Fruit fly (Drosophila melanogaster) whole organism, embryonic: ENCODE data around the gene ng2.

Source experiments
- Adf1 ChIP-seq: fragments of 200-800 bp; sonication (Bioruptor generic); IDR thresholded peaks from 2 replicates; pipeline ENCODE4 v1.3.6; 2022; ENCODE audit warnings: missing biosample characterization, missing genetic modification characterization
- Asciz ChIP-seq: fragments of 200-800 bp; sonication (Bioruptor generic); optimal IDR thresholded peaks from 2 replicates; lab custom pipeline; 2017; ENCODE audit warnings: missing biosample characterization, mild to moderate bottlenecking, missing genetic modification characterization, missing genetic modification reagents
- B-H1 ChIP-seq: fragments of 200-800 bp; sonication (Bioruptor generic); IDR thresholded peaks from 3 replicates; pipeline ENCODE4 v1.3.6; 2022; ENCODE audit warnings: missing biosample characterization, missing genetic modification characterization
- CG12744 ChIP-seq: fragments of 200-800 bp; sonication (Bioruptor generic); optimal IDR thresholded peaks from 2 replicates; lab custom pipeline; 2016; ENCODE audit warnings: missing biosample characterization, missing genetic modification characterization
- CG12769 ChIP-seq: fragments of 200-800 bp; sonication (Bioruptor generic); optimal IDR thresholded peaks from 2 replicates; lab custom pipeline; 2019; ENCODE audit warnings: missing biosample characterization, mild to moderate bottlenecking, missing genetic modification characterization, moderate library complexity
- CG13287 ChIP-seq: fragments of 200-800 bp; sonication (Bioruptor generic); IDR thresholded peaks from 2 replicates; pipeline ENCODE4 v1.3.6; 2022; ENCODE audit warnings: missing biosample characterization, missing genetic modification characterization; ENCODE audit not compliant: partially characterized antibody
- CG14441 ChIP-seq: fragments of 200-800 bp; sonication (Bioruptor generic); IDR thresholded peaks from 2 replicates; pipeline ENCODE4 v1.3.6; 2022; ENCODE audit warnings: missing biosample characterization, missing genetic modification characterization
- CG17829 ChIP-seq: fragments of 200-800 bp; optimal IDR thresholded peaks from 2 replicates; lab custom pipeline; 2019; ENCODE audit warnings: missing biosample characterization, mild to moderate bottlenecking, missing genetic modification characterization, moderate library complexity
- CG33557 ChIP-seq: fragments of 200-800 bp; sonication (Bioruptor generic); optimal IDR thresholded peaks from 2 replicates; lab custom pipeline; 2019; ENCODE audit warnings: missing biosample characterization, mild to moderate bottlenecking, missing genetic modification characterization, moderate library complexity
- CG5953 ChIP-seq: fragments of 200-800 bp; sonication (Bioruptor generic); IDR thresholded peaks from 2 replicates; pipeline ENCODE4 v1.3.6; 2022; ENCODE audit warnings: missing biosample characterization, missing genetic modification characterization
- CG7839 ChIP-seq: fragments of 200-800 bp; sonication (Bioruptor generic); optimal IDR thresholded peaks from 3 replicates; lab custom pipeline; 2018; ENCODE audit warnings: missing biosample characterization, mild to moderate bottlenecking, missing genetic modification characterization, moderate library complexity
- CG9876 ChIP-seq: fragments of 200-800 bp; sonication (Bioruptor generic); optimal IDR thresholded peaks from 2 replicates; lab custom pipeline; 2016; ENCODE audit warnings: missing biosample characterization, missing genetic modification characterization
- CkIIα-i1 ChIP-seq: fragments of 200-800 bp; sonication (Bioruptor generic); IDR thresholded peaks from 2 replicates; pipeline ENCODE4 v1.3.6; 2022; ENCODE audit warnings: missing biosample characterization, missing genetic modification characterization
- Dad ChIP-seq: fragments of 200-800 bp; sonication (Bioruptor generic); optimal IDR thresholded peaks from 3 replicates; lab custom pipeline; 2016; ENCODE audit warnings: missing biosample characterization, missing genetic modification characterization
- Deaf1 ChIP-seq: fragments of 200-800 bp; optimal IDR thresholded peaks from 3 replicates; lab custom pipeline; 2019; ENCODE audit warnings: missing biosample characterization, mild to moderate bottlenecking, missing genetic modification characterization, moderate library complexity
- Dp ChIP-seq: fragments of 200-800 bp; sonication (Bioruptor generic); optimal IDR thresholded peaks from 2 replicates; lab custom pipeline; 2018; ENCODE audit warnings: missing biosample characterization, mild to moderate bottlenecking, missing genetic modification characterization, moderate library complexity
- ERR ChIP-seq: fragments of 200-800 bp; sonication (Bioruptor generic); optimal IDR thresholded peaks from 2 replicates; lab custom pipeline; 2016; ENCODE audit warnings: missing biosample characterization, missing genetic modification characterization
- Hand ChIP-seq: fragments of 200-800 bp; sonication (Bioruptor generic); optimal IDR thresholded peaks from 2 replicates; lab custom pipeline; 2017; ENCODE audit warnings: mild to moderate bottlenecking, missing biosample characterization, missing genetic modification reagents, missing genetic modification characterization
- Meics ChIP-seq: fragments of 200-800 bp; sonication (Bioruptor generic); optimal IDR thresholded peaks from 2 replicates; lab custom pipeline; 2017; ENCODE audit warnings: missing biosample characterization, mild to moderate bottlenecking, missing genetic modification characterization
- Nf-YC ChIP-seq: fragments of 200-800 bp; optimal IDR thresholded peaks from 3 replicates; lab custom pipeline; 2019; ENCODE audit warnings: missing biosample characterization, mild to moderate bottlenecking, missing genetic modification characterization, moderate library complexity
- Oaz ChIP-seq: fragments of 200-800 bp; sonication (Bioruptor generic); IDR thresholded peaks from 2 replicates; pipeline ENCODE4 v1.3.6; 2022; ENCODE audit warnings: missing biosample characterization, missing genetic modification characterization
- Optix ChIP-seq: fragments of 200-800 bp; sonication (Bioruptor generic); IDR thresholded peaks from 3 replicates; pipeline ENCODE4 v1.3.6; 2022; ENCODE audit warnings: missing biosample characterization, missing genetic modification characterization
- Six4 ChIP-seq: fragments of 200-800 bp; sonication (Bioruptor generic); optimal IDR thresholded peaks from 2 replicates; lab custom pipeline; 2016; ENCODE audit warnings: missing biosample characterization, missing genetic modification characterization
- da ChIP-seq: fragments of 200-800 bp; sonication (Bioruptor generic); optimal IDR thresholded peaks from 2 replicates; lab custom pipeline; 2016; ENCODE audit warnings: missing biosample characterization, missing genetic modification characterization
- dpn ChIP-seq, 2 experiments: fragments of 200-800 bp; sonication (Bioruptor generic); optimal IDR thresholded peaks; 3 replicates each; lab custom pipeline; 2016; ENCODE audit warnings: missing biosample characterization in 2 of 2, missing genetic modification characterization in 2 of 2
- exex ChIP-seq: fragments of 200-800 bp; sonication (Bioruptor generic); optimal IDR thresholded peaks from 4 replicates; lab custom pipeline; 2018; ENCODE audit warnings: missing biosample characterization, mild to moderate bottlenecking, missing genetic modification characterization, moderate library complexity
- fd3F ChIP-seq: fragments of 200-800 bp; sonication (Bioruptor generic); optimal IDR thresholded peaks from 2 replicates; lab custom pipeline; 2018; ENCODE audit warnings: missing biosample characterization, mild to moderate bottlenecking, missing genetic modification characterization, moderate library complexity
- fu2 ChIP-seq: fragments of 200-800 bp; sonication (Bioruptor generic); optimal IDR thresholded peaks from 2 replicates; lab custom pipeline; 2016; ENCODE audit warnings: missing biosample characterization, missing genetic modification characterization
- gcm ChIP-seq: fragments of 200-800 bp; sonication (Bioruptor generic); optimal IDR thresholded peaks from 2 replicates; lab custom pipeline; 2019; ENCODE audit warnings: missing biosample characterization, mild to moderate bottlenecking, missing genetic modification characterization, moderate library complexity
- gsb-n ChIP-seq: fragments of 200-800 bp; sonication (Bioruptor generic); optimal IDR thresholded peaks from 3 replicates; lab custom pipeline; 2018; ENCODE audit warnings: missing biosample characterization, mild to moderate bottlenecking, missing genetic modification characterization
- kah ChIP-seq: fragments of 200-800 bp; sonication (Bioruptor generic); optimal IDR thresholded peaks from 2 replicates; lab custom pipeline; 2018; ENCODE audit warnings: missing biosample characterization, mild to moderate bottlenecking, missing genetic modification characterization
- lbe ChIP-seq: fragments of 200-800 bp; sonication (Bioruptor generic); optimal IDR thresholded peaks from 2 replicates; lab custom pipeline; 2016; ENCODE audit warnings: missing biosample characterization, mild to moderate bottlenecking, missing genetic modification characterization
- lov ChIP-seq, 2 experiments: fragments of 200-800 bp in 1 of 2; fragments of >200 bp in 1 of 2; sonication (Bioruptor generic) in 1 of 2; IDR thresholded peaks in 1 of 2; optimal IDR thresholded peaks in 1 of 2; 2 replicates in 1 of 2; 3 replicates in 1 of 2; pipeline versions ENCODE4 v1.3.6 to Lab custom; 2017 to 2022; ENCODE audit warnings: missing biosample characterization in 1 of 2, missing genetic modification characterization in 1 of 2
- onecut ChIP-seq: fragments of 200-800 bp; sonication (Bioruptor generic); IDR thresholded peaks from 2 replicates; pipeline ENCODE4 v1.3.6; 2022; ENCODE audit warnings: missing biosample characterization, missing genetic modification characterization
- otp ChIP-seq: fragments of 200-800 bp; sonication (Bioruptor generic); IDR thresholded peaks from 3 replicates; pipeline ENCODE4, ENCODE4 v1.3.6; 2022; ENCODE audit warnings: missing biosample characterization, missing genetic modification characterization
- prd ChIP-seq, 3 experiments: fragments of >200 bp in 2 of 3; fragments of 200-800 bp in 1 of 3; sonication (Bioruptor generic) in 1 of 3; optimal IDR thresholded peaks in 2 of 3; IDR thresholded peaks in 1 of 3; 2 replicates in 2 of 3; 3 replicates in 1 of 3; pipeline versions ENCODE4 v1.3.6 to Lab custom; 2017 to 2022; ENCODE audit warnings: missing biosample characterization in 1 of 3, missing genetic modification characterization in 1 of 3
- pum ChIP-seq: fragments of 200-800 bp; sonication (Bioruptor generic); optimal IDR thresholded peaks from 2 replicates; lab custom pipeline; 2016; ENCODE audit warnings: missing biosample characterization, missing genetic modification characterization
- pzg ChIP-seq: fragments of 200-800 bp; sonication (Bioruptor generic); optimal IDR thresholded peaks from 3 replicates; lab custom pipeline; 2018; ENCODE audit warnings: missing biosample characterization, mild to moderate bottlenecking, missing genetic modification characterization, moderate library complexity
- sens-2 ChIP-seq: fragments of 200-800 bp; sonication (Bioruptor generic); IDR thresholded peaks from 2 replicates; pipeline ENCODE4 v1.3.6; 2022; ENCODE audit warnings: missing biosample characterization, missing genetic modification characterization
- sima ChIP-seq: fragments of 200-800 bp; sonication (Bioruptor generic); optimal IDR thresholded peaks from 2 replicates; lab custom pipeline; 2016; ENCODE audit warnings: missing biosample characterization, missing genetic modification characterization
- sob ChIP-seq: fragments of 200-800 bp; sonication (Bioruptor generic); IDR thresholded peaks from 2 replicates; pipeline ENCODE4 v1.3.6; 2022; ENCODE audit warnings: missing biosample characterization, missing genetic modification characterization
- sqz ChIP-seq: fragments of 200-800 bp; sonication (Bioruptor generic); optimal IDR thresholded peaks from 3 replicates; lab custom pipeline; 2018; ENCODE audit warnings: missing biosample characterization, mild to moderate bottlenecking, missing genetic modification characterization
- tna ChIP-seq: fragments of 200-800 bp; sonication (Bioruptor generic); IDR thresholded peaks from 2 replicates; pipeline ENCODE4 v1.3.6; 2022; ENCODE audit warnings: missing biosample characterization, missing genetic modification characterization; ENCODE audit not compliant: partially characterized antibody
- trem ChIP-seq: fragments of 200-800 bp; optimal IDR thresholded peaks from 3 replicates; lab custom pipeline; 2019; ENCODE audit warnings: missing biosample characterization, mild to moderate bottlenecking, missing genetic modification characterization, moderate library complexity
- twi ChIP-seq: fragments of 200-800 bp; optimal IDR thresholded peaks from 2 replicates; lab custom pipeline; 2019; ENCODE audit warnings: missing biosample characterization, mild to moderate bottlenecking, missing genetic modification characterization, moderate library complexity
- zen2 ChIP-seq: fragments of 200-800 bp; sonication (Bioruptor generic); IDR thresholded peaks from 3 replicates; pipeline ENCODE4 v1.3.6; 2022; ENCODE audit warnings: missing biosample characterization, missing genetic modification characterization; ENCODE audit not compliant: partially characterized antibody
- zfh1 ChIP-seq: fragments of 200-800 bp; sonication (Bioruptor generic); IDR thresholded peaks from 3 replicates; pipeline ENCODE4 v1.3.6; 2022; ENCODE audit warnings: missing biosample characterization, missing genetic modification characterization

ng2 gene

DNA sequence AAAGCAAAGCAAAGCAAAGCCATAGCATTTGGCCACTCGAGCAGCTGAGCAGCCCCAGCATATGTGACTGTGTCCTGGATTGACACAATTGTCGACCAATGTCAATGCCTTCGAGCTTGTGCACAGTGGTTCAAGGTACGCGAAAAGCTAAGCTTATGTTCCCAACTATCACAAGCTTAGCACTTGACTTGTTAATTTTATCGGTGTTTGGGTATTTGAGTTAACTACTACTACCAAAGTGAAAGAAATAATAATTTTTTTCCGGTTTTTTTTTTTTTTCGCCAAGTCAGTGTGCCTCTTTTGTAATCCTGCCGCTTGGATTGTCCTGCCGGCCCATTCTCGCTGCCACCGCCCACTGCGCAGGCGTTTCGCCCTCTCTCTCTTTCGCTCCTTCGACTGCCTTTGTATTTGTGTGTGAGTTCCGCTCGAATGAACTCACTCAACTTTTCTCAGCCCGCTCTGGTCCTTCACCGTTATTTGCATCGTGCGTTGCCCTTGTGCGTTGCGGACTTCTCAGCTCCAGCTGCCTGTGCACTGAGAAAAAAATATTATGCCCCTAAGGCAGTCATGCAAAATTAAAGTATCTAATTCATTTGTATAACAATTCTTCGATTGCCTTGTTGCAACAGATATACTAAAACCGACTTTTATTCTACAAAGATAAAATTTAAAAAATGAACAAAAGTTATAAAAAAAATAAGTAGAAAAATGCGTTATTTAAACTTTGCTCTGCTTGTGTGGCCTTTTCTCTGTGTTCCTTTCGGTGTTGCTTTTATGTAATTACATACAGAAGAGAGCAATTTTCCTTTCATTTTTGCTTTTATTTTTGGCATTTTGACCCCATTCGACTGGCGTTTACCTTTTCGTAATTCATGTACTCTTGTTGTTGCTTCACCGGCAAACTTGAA lies 34.2 kb downstream of the ng2 start (continued):
- TF ChIP-seq kah (GFP tag; lab: Kevin White, UChicago) = peak; percentile 35
- no peak for TF ChIP-seq Nf-YC (tag; lab: Kevin White, UChicago)
- TF ChIP-seq sima (GFP tag; lab: Kevin White, UChicago) = peak; percentile 25
- TF ChIP-seq lov (optimal IDR thresholded peaks at IDR 0.05; lab: Kevin White, UChicago) = no peak
- no peak for TF ChIP-seq lov (GFP tag; IDR thresholded peaks at IDR 0.05; lab: Robert Waterston, UW)
- peak; percentile 73 for TF ChIP-seq CG14441 (GFP tag; lab: Robert Waterston, UW)
- no peak for TF ChIP-seq trem (tag; lab: Kevin White, UChicago)
- peak; percentile 79; the same call in 2 of the 3 replicates for TF ChIP-seq otp (GFP tag; lab: Robert Waterston, UW)
- TF ChIP-seq exex (tag; lab: Kevin White, UChicago) = no peak
- TF ChIP-seq tna (GFP tag; lab: Robert Waterston, UW) = no peak
- TF ChIP-seq lbe = no peak
- TF ChIP-seq sens-2 (GFP tag; lab: Robert Waterston, UW) = peak; percentile 53; the same call in 1 of the 2 replicates
- peak; percentile 13 for TF ChIP-seq Dad
- TF ChIP-seq Deaf1 (tag; lab: Kevin White, UChicago) = peak; percentile 26
- TF ChIP-seq Dp (GFP tag; lab: Kevin White, UChicago) = no peak
- TF ChIP-seq Oaz (GFP tag; lab: Robert Waterston, UW) = peak; percentile 60
- TF ChIP-seq CG13287 (GFP tag; lab: Robert Waterston, UW) = peak; percentile 26; the same call in 1 of the 2 replicates
- TF ChIP-seq CG7839 = peak; percentile 71
- TF ChIP-seq dpn (GFP tag; optimal IDR thresholded peaks at IDR 0.05; lab: Kevin White, UChicago) = peak; percentile 61 to 70
- peak; percentile 7 for TF ChIP-seq fu2
- peak; percentile 78 for TF ChIP-seq Meics (GFP tag; lab: Kevin White, UChicago)
- TF ChIP-seq da = no peak
- peak; percentile 55 for TF ChIP-seq sqz (GFP tag; lab: Kevin White, UChicago)
- TF ChIP-seq sob (GFP tag; lab: Robert Waterston, UW) = peak; percentile 76
- no peak for TF ChIP-seq prd (optimal IDR thresholded peaks at IDR 0.05; lab: Kevin White, UChicago)
- TF ChIP-seq prd (GFP tag; IDR thresholded peaks at IDR 0.05; lab: Robert Waterston, UW) = peak; percentile 68
- TF ChIP-seq fd3F (GFP tag; lab: Kevin White, UChicago) = peak; percentile 15
- peak; percentile 79 for TF ChIP-seq onecut (GFP tag; lab: Robert Waterston, UW)
- TF ChIP-seq CG17829 (tag; lab: Kevin White, UChicago) = no peak
- TF ChIP-seq pzg = no peak
- peak; percentile 62 for TF ChIP-seq B-H1 (GFP tag; lab: Robert Waterston, UW)
- TF ChIP-seq gcm (GFP tag; lab: Kevin White, UChicago) = no peak
- TF ChIP-seq pum = peak; percentile 50
- no peak for TF ChIP-seq CG33557 (GFP tag; lab: Kevin White, UChicago)
- TF ChIP-seq twi (tag; lab: Kevin White, UChicago) = no peak
- TF ChIP-seq gsb-n = no peak
- peak; percentile 72 for TF ChIP-seq Optix (GFP tag; lab: Robert Waterston, UW)
- TF ChIP-seq CkIIα-i1 (GFP tag; lab: Robert Waterston, UW) = peak; percentile 28; the same call in 1 of the 2 replicates
- TF ChIP-seq CG5953 (GFP tag; lab: Robert Waterston, UW) = peak; percentile 59; the same call in 1 of the 2 replicates
- TF ChIP-seq ERR (GFP tag; lab: Kevin White, UChicago) = peak; percentile 61
- TF ChIP-seq Asciz (GFP tag; lab: Kevin White, UChicago) = peak; percentile 25
- TF ChIP-seq zfh1 = peak; percentile 69; the same call in 2 of the 3 replicates
- peak; percentile 30 for TF ChIP-seq CG9876 (GFP tag; lab: Kevin White, UChicago)
- TF ChIP-seq CG12769 = peak; percentile 41
- TF ChIP-seq Adf1 (GFP tag; lab: Robert Waterston, UW) = 0 out of 2 replicates have a peak, but pooled peaks have one; percentile 21
- TF ChIP-seq Six4 (GFP tag; lab: Kevin White, UChicago) = peak; percentile 50
- TF ChIP-seq zen2 (GFP tag; lab: Robert Waterston, UW) = no peak
- TF ChIP-seq CG12744 (GFP tag; lab: Kevin White, UChicago) = peak; percentile 38
- TF ChIP-seq Hand (GFP tag; lab: Kevin White, UChicago) = peak; percentile 79
